Fruit fly (Drosophila melanogaster) Kc167 (cell line): ENCODE data around the gene CG42263.

ENCODE experiments used
- insv ChIP-seq: fragments of >200 bp; optimal IDR thresholded peaks from 3 replicates; lab custom pipeline; 2018; ENCODE audit warnings: missing external identifiers
- psq ChIP-seq: fragments of >200 bp; optimal IDR thresholded peaks from 2 replicates; lab custom pipeline; 2017; ENCODE audit warnings: missing external identifiers

DNA sequence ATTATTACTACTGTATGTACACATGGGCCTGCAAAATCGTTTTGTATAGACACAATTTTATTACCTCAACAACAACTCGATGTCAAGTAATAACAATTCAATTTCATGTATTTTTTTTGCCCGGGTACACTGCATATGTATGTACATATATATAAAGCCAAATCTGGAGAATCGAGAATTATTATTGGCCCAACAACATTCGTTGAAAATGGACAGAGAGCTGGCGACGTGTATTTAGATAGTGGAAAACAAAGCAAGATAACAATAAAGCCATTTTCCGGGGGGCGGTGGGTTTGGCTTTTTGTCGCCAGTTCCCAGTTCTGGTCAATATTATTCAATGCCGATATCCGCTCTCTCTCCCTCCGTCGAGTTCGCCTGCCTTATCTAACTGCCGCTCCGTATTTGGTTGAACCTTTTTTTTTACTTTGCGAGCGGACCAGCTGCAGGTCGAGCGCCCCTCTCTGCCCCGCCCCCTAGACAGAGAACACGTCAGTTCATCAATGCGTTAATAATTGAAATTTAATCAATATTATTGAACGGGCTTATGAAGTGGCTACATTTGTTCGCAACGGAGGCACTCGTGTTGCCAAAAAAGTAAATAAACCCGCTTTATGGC lies 25.8 kb downstream of the CG42263 start:
- TF ChIP-seq insv (lab: Kevin White, UChicago) (no peak), psq (no peak)
